Worm (Caenorhabditis elegans) whole organism, young adult: ENCODE data around the gene F59A6.11.

Experiments used
- B0035.1 ChIP-seq: sonication (generic microtip); optimal IDR thresholded peaks from 2 replicates; lab custom pipeline; 2016; ENCODE audit warnings: missing genetic modification characterization, mild to moderate bottlenecking, missing compliant biosample characterization, missing genotype, missing genetic modification reagents
- B0336.3 ChIP-seq: fragments of 200-800 bp; sonication (Bioruptor generic); IDR thresholded peaks from 2 replicates; pipeline ENCODE4 v1.3.6; 2022; ENCODE audit warnings: missing genetic modification characterization, missing compliant biosample characterization
- F22D6.2 ChIP-seq: sonication (generic microtip); optimal IDR thresholded peaks from 2 replicates; lab custom pipeline; 2016; ENCODE audit warnings: mild to moderate bottlenecking, missing genetic modification characterization, missing compliant biosample characterization
- F39B2.1 ChIP-seq: fragments of 200-800 bp; sonication (Bioruptor generic); IDR thresholded peaks from 2 replicates; pipeline ENCODE4 v1.3.6; 2022; ENCODE audit warnings: missing genetic modification reagents, missing genetic modification characterization, missing compliant biosample characterization
- F49E8.2 ChIP-seq: sonication (generic microtip); optimal IDR thresholded peaks from 3 replicates; lab custom pipeline; 2017; ENCODE audit warnings: missing genetic modification characterization, mild to moderate bottlenecking, missing compliant biosample characterization, antibody characterized with exemption, moderate library complexity; ENCODE audit not compliant: insufficient read depth
- K11D2.4 ChIP-seq: fragments of 200-800 bp; sonication (Bioruptor generic); IDR thresholded peaks from 2 replicates; pipeline ENCODE4 v1.3.6; 2022; ENCODE audit warnings: missing genetic modification reagents, missing genetic modification characterization, missing compliant biosample characterization
- Y56A3A.18 ChIP-seq: fragments of 200-800 bp; sonication (Bioruptor generic); IDR thresholded peaks from 2 replicates; pipeline ENCODE4 v1.3.6; 2022; ENCODE audit warnings: missing genetic modification reagents, missing genetic modification characterization, missing compliant biosample characterization
- Y67H2A.10 ChIP-seq: fragments of 200-800 bp; sonication (Bioruptor generic); conservative IDR thresholded peaks from 2 replicates; pipeline ENCODE4 v1.3.6; 2022; ENCODE audit warnings: missing genetic modification reagents, missing genetic modification characterization, missing compliant biosample characterization
- Y95B8A.8 ChIP-seq: fragments of 200-800 bp; sonication (Bioruptor generic); IDR thresholded peaks from 2 replicates; pipeline ENCODE4 v1.3.6; 2022; ENCODE audit warnings: missing genetic modification reagents, missing genetic modification characterization, missing compliant biosample characterization
- akir-1 ChIP-seq: fragments of 200-800 bp; sonication (Bioruptor generic); optimal IDR thresholded peaks from 2 replicates; lab custom pipeline; 2018; ENCODE audit warnings: mild to moderate bottlenecking, missing genetic modification characterization, moderate library complexity, missing compliant biosample characterization
- aptf-3 ChIP-seq: fragments of 200-800 bp; sonication (Bioruptor generic); IDR thresholded peaks from 2 replicates; pipeline ENCODE4 v1.3.6; 2022; ENCODE audit warnings: missing genetic modification characterization, missing compliant biosample characterization
- atf-7 ChIP-seq: sonication (generic microtip); optimal IDR thresholded peaks from 2 replicates; lab custom pipeline; 2017; ENCODE audit warnings: mild to moderate bottlenecking, missing genetic modification characterization, missing compliant biosample characterization
- attf-5 ChIP-seq: fragments of 200-800 bp; sonication (Bioruptor generic); optimal IDR thresholded peaks from 2 replicates; lab custom pipeline; 2018; ENCODE audit warnings: mild to moderate bottlenecking, missing genetic modification characterization, missing compliant biosample characterization
- bed-1 ChIP-seq: fragments of 200-800 bp; sonication (Bioruptor generic); IDR thresholded peaks from 2 replicates; pipeline ENCODE4 v1.3.6; 2022; ENCODE audit warnings: missing genetic modification reagents, missing genetic modification characterization, missing compliant biosample characterization
- cebp-1 ChIP-seq, 2 experiments: fragments of 200-800 bp in 1 of 2; sonication (Bioruptor generic) in 1 of 2; sonication (generic microtip) in 1 of 2; IDR thresholded peaks in 1 of 2; optimal IDR thresholded peaks in 1 of 2; 2 replicates each; pipeline versions ENCODE4 v1.3.6 to Lab custom; 2017 to 2022; ENCODE audit warnings: missing compliant biosample characterization in 2 of 2, missing genetic modification characterization in 2 of 2, mild to moderate bottlenecking in 1 of 2, missing genetic modification reagents in 1 of 2, moderate library complexity in 1 of 2
- ceh-100 ChIP-seq: fragments of 200-800 bp; sonication (Bioruptor generic); IDR thresholded peaks from 2 replicates; pipeline ENCODE4 v1.3.6; 2022; ENCODE audit warnings: missing genetic modification reagents, missing genetic modification characterization, missing compliant biosample characterization
- ceh-27 ChIP-seq: fragments of 200-800 bp; sonication (Bioruptor generic); optimal IDR thresholded peaks from 2 replicates; lab custom pipeline; 2018; ENCODE audit warnings: mild to moderate bottlenecking, missing genetic modification characterization, moderate library complexity, missing compliant biosample characterization
- ceh-40 ChIP-seq: fragments of 200-800 bp; sonication (Bioruptor generic); IDR thresholded peaks from 2 replicates; pipeline ENCODE4 v1.3.6; 2022; ENCODE audit warnings: missing genetic modification characterization, missing compliant biosample characterization
- ceh-58 ChIP-seq: fragments of 200-800 bp; sonication (Bioruptor generic); IDR thresholded peaks from 2 replicates; pipeline ENCODE4 v1.3.6; 2022; ENCODE audit warnings: missing genetic modification characterization, missing compliant biosample characterization
- dpff-1 ChIP-seq: sonication (generic microtip); optimal IDR thresholded peaks from 2 replicates; lab custom pipeline; 2017; ENCODE audit warnings: mild to moderate bottlenecking, missing genetic modification characterization, missing compliant biosample characterization
- dpl-1 ChIP-seq: fragments of 150-350 bp; optimal IDR thresholded peaks from 2 replicates; lab custom pipeline; 2014; ENCODE audit warnings: missing biosample characterization, missing genetic modification reagents, missing genetic modification characterization
- egl-18 ChIP-seq: fragments of 200-800 bp; sonication (Bioruptor generic); IDR thresholded peaks from 2 replicates; pipeline ENCODE4 v1.3.6; 2022; ENCODE audit warnings: missing genetic modification reagents, missing genetic modification characterization, missing compliant biosample characterization
- ekl-4 ChIP-seq: fragments of 200-800 bp; sonication (Bioruptor generic); IDR thresholded peaks from 2 replicates; pipeline ENCODE4 v1.3.6; 2022; ENCODE audit warnings: missing genetic modification reagents, missing genetic modification characterization, missing compliant biosample characterization
- hlh-12 ChIP-seq: sonication (generic microtip); optimal IDR thresholded peaks from 2 replicates; lab custom pipeline; 2016; ENCODE audit warnings: missing genetic modification characterization, missing compliant biosample characterization
- hsf-1 ChIP-seq: fragments of 200-800 bp; sonication (Bioruptor generic); IDR thresholded peaks from 2 replicates; pipeline ENCODE4 v1.3.6; 2022; ENCODE audit warnings: missing genetic modification reagents, missing genetic modification characterization, missing compliant biosample characterization
- lin-35 ChIP-seq, 3 experiments: fragments of 150-350 bp in 2 of 3; sonication (generic microtip) in 1 of 3; optimal IDR thresholded peaks; 2 replicates each; lab custom pipeline; 2014 to 2018; ENCODE audit warnings: missing biosample characterization in 3 of 3, missing genetic modification characterization in 3 of 3, missing genetic modification reagents in 3 of 3
- lin-40 ChIP-seq: sonication (generic microtip); optimal IDR thresholded peaks from 2 replicates; lab custom pipeline; 2016; ENCODE audit warnings: missing genetic modification characterization, mild to moderate bottlenecking, missing compliant biosample characterization, missing genotype, missing genetic modification reagents
- lin-54 ChIP-seq: fragments of 200-800 bp; sonication (Bioruptor generic); optimal IDR thresholded peaks from 2 replicates; lab custom pipeline; 2018; ENCODE audit warnings: mild to moderate bottlenecking, missing genetic modification characterization, missing compliant biosample characterization
- madf-3 ChIP-seq: fragments of 200-800 bp; sonication (Bioruptor generic); IDR thresholded peaks from 2 replicates; pipeline ENCODE4 v1.3.6; 2022; ENCODE audit warnings: missing genetic modification reagents, missing genetic modification characterization, missing compliant biosample characterization
- mxl-1 ChIP-seq: sonication (generic microtip); optimal IDR thresholded peaks from 2 replicates; lab custom pipeline; 2016; ENCODE audit warnings: missing genetic modification characterization, missing compliant biosample characterization
- nfya-1 ChIP-seq: sonication (generic microtip); optimal IDR thresholded peaks from 2 replicates; lab custom pipeline; 2017; ENCODE audit warnings: antibody characterized with exemption, missing compliant biosample characterization, missing genetic modification characterization, borderline replicate concordance; ENCODE audit not compliant: insufficient read depth
- nfya-2 ChIP-seq: fragments of 200-800 bp; sonication (Bioruptor generic); IDR thresholded peaks from 2 replicates; pipeline ENCODE4 v1.3.6; 2022; ENCODE audit warnings: missing genetic modification reagents, missing genetic modification characterization, missing compliant biosample characterization
- nhr-120 ChIP-seq: fragments of 200-800 bp; sonication (Bioruptor generic); IDR thresholded peaks from 2 replicates; pipeline ENCODE4 v1.3.6; 2022; ENCODE audit warnings: missing genetic modification characterization, missing compliant biosample characterization
- nhr-27 ChIP-seq: fragments of 200-800 bp; sonication (Bioruptor generic); optimal IDR thresholded peaks from 2 replicates; lab custom pipeline; 2018; ENCODE audit warnings: mild to moderate bottlenecking, missing genetic modification characterization, moderate library complexity, missing compliant biosample characterization
- nhr-80 ChIP-seq: sonication (generic microtip); optimal IDR thresholded peaks from 2 replicates; lab custom pipeline; 2016; ENCODE audit warnings: missing genetic modification characterization, missing compliant biosample characterization
- rcor-1 ChIP-seq: fragments of 200-800 bp; sonication (Bioruptor generic); IDR thresholded peaks from 2 replicates; pipeline ENCODE4 v1.3.6; 2022; ENCODE audit warnings: missing genetic modification reagents, missing genetic modification characterization, missing compliant biosample characterization
- snpc-4 ChIP-seq, 5 experiments: fragments of 150-350 bp in 1 of 5; sonication (generic microtip) in 4 of 5; optimal IDR thresholded peaks; 2 replicates each; lab custom pipeline; 2014 to 2018; ENCODE audit warnings: missing genetic modification characterization in 5 of 5, missing biosample characterization in 3 of 5, antibody characterized with exemption in 2 of 5, mild to moderate bottlenecking in 2 of 5, missing compliant biosample characterization in 2 of 5, missing genotype in 2 of 5, moderate library complexity in 2 of 5, missing genetic modification reagents in 1 of 5
- somi-1 ChIP-seq: fragments of 200-800 bp; sonication (Bioruptor generic); optimal IDR thresholded peaks from 2 replicates; lab custom pipeline; 2018; ENCODE audit warnings: mild to moderate bottlenecking, missing genetic modification characterization, missing compliant biosample characterization
- tbp1 ChIP-seq: fragments of 200-800 bp; sonication (Bioruptor generic); optimal IDR thresholded peaks from 2 replicates; lab custom pipeline; 2018; ENCODE audit warnings: mild to moderate bottlenecking, missing genetic modification characterization, missing compliant biosample characterization
- tbx-9 ChIP-seq: sonication (generic microtip); optimal IDR thresholded peaks from 2 replicates; lab custom pipeline; 2016; ENCODE audit warnings: borderline replicate concordance, missing genetic modification characterization, inconsistent platforms, missing compliant biosample characterization
- tlf-1 ChIP-seq: fragments of 200-800 bp; sonication (Bioruptor generic); optimal IDR thresholded peaks from 2 replicates; lab custom pipeline; 2018; ENCODE audit warnings: mild to moderate bottlenecking, missing genetic modification characterization, missing compliant biosample characterization
- ztf-25 ChIP-seq: fragments of 200-800 bp; sonication (Bioruptor generic); IDR thresholded peaks from 2 replicates; pipeline ENCODE4 v1.3.6; 2022; ENCODE audit warnings: missing genetic modification reagents, missing genetic modification characterization, missing compliant biosample characterization
- ztf-26 ChIP-seq: sonication (generic microtip); optimal IDR thresholded peaks from 2 replicates; lab custom pipeline; 2017; ENCODE audit warnings: missing genetic modification characterization, missing compliant biosample characterization
- ztf-3 ChIP-seq: fragments of 200-800 bp; sonication (Bioruptor generic); optimal IDR thresholded peaks from 2 replicates; lab custom pipeline; 2018; ENCODE audit warnings: mild to moderate bottlenecking, missing genetic modification characterization, missing compliant biosample characterization

The F59A6.11 gene

ce11 chrII:4999122-4999521, 565 bp upstream of the F59A6.11 start, which contains the start of gene citk-2 (continued):
- TF ChIP-seq egl-18 (GFP tag; lab: Robert Waterston, UW), result 0 out of 2 replicates have a peak, but pooled peaks have one; percentile 13
- no peak for TF ChIP-seq nfya-2 (GFP tag; lab: Robert Waterston, UW)
- no peak for TF ChIP-seq lin-40
- TF ChIP-seq F49E8.2 (tag; lab: Kevin White, UChicago), result no peak
- TF ChIP-seq B0035.1 (tag; lab: Kevin White, UChicago), result no peak
- no peak for TF ChIP-seq atf-7
- no peak for TF ChIP-seq hsf-1 (GFP tag; lab: Robert Waterston, UW)
- TF ChIP-seq nhr-120 (GFP tag; lab: Robert Waterston, UW), result no peak
- TF ChIP-seq tbx-9, result no peak
- TF ChIP-seq nhr-80 (tag; lab: Kevin White, UChicago), result no peak
- TF ChIP-seq B0336.3 (GFP tag; lab: Robert Waterston, UW), result 0 out of 2 replicates have a peak, but pooled peaks have one; percentile 25
- peak; percentile 95 for TF ChIP-seq dpl-1 (GFP tag; lab: Kevin White, UChicago)
- no peak for TF ChIP-seq Y67H2A.10 (GFP tag; lab: Robert Waterston, UW)
- TF ChIP-seq ztf-25 (GFP tag; lab: Robert Waterston, UW), result no peak
- TF ChIP-seq aptf-3, result no peak
- no peak for TF ChIP-seq mxl-1 (tag; lab: Kevin White, UChicago)
- no peak for TF ChIP-seq nhr-27
- TF ChIP-seq lin-54 (GFP tag; lab: Kevin White, UChicago), result peak; percentile 97
- TF ChIP-seq ceh-100 (GFP tag; lab: Robert Waterston, UW), result peak; percentile 73
- no peak for TF ChIP-seq ztf-3 (GFP tag; lab: Kevin White, UChicago)
- TF ChIP-seq snpc-4 (GFP tag; optimal IDR thresholded peaks at IDR 0.05; lab: Kevin White, UChicago), result no peak
- TF ChIP-seq snpc-4 (tag; optimal IDR thresholded peaks at IDR 0.05; lab: Kevin White, UChicago), result peak in 1 of 4 experiments; percentile 46
- no peak for TF ChIP-seq akir-1 (GFP tag; lab: Kevin White, UChicago)
- TF ChIP-seq nfya-1 (tag; lab: Kevin White, UChicago), result no peak
- TF ChIP-seq rcor-1 (GFP tag; lab: Robert Waterston, UW), result peak; percentile 47
- no peak for TF ChIP-seq F39B2.1 (GFP tag; lab: Robert Waterston, UW)
- TF ChIP-seq F22D6.2 (tag; lab: Kevin White, UChicago), result no peak
- no peak for TF ChIP-seq Y95B8A.8 (GFP tag; lab: Robert Waterston, UW)
- TF ChIP-seq ceh-40 (GFP tag; lab: Robert Waterston, UW), result no peak
- no peak for TF ChIP-seq hlh-12
- TF ChIP-seq ceh-27, result peak; percentile 72
- TF ChIP-seq dpff-1 (tag; lab: Kevin White, UChicago), result no peak
- TF ChIP-seq bed-1 (GFP tag; lab: Robert Waterston, UW), result no peak

ce11 chrII:4994939-4995338, 3.6 kb downstream of the F59A6.11 start, which contains the start of gene rnh-1.0:
rnh-1.0 (plus strand) TSS chrII:4995327.
- TF ChIP-seq cebp-1 (GFP tag; IDR thresholded peaks at IDR 0.05; lab: Robert Waterston, UW), result no peak
- TF ChIP-seq cebp-1 (tag; optimal IDR thresholded peaks at IDR 0.05; lab: Kevin White, UChicago), result peak; percentile 37
- TF ChIP-seq nfya-2 (GFP tag; lab: Robert Waterston, UW), result no peak

ce11 chrII:4993530-4994192, 4.9 kb downstream of the F59A6.11 start, which contains the start of the genes eif-1 and vps-24:
eif-1 (minus strand) TSS chrII:4993580.
vps-24 (plus strand) TSS chrII:4993998.
- no peak for TF ChIP-seq ceh-58 (GFP tag; lab: Robert Waterston, UW)
- no peak for TF ChIP-seq F49E8.2 (tag; lab: Kevin White, UChicago)
- TF ChIP-seq dpl-1 (GFP tag; lab: Kevin White, UChicago), result peak; percentile 30
- peak; percentile 18; the same call in 1 of the 2 replicates for TF ChIP-seq ceh-100 (GFP tag; lab: Robert Waterston, UW)
- no peak for TF ChIP-seq madf-3 (GFP tag; lab: Robert Waterston, UW)
- no peak for TF ChIP-seq tbp1 (GFP tag; lab: Kevin White, UChicago)
- no peak for TF ChIP-seq K11D2.4 (GFP tag; lab: Robert Waterston, UW)
- no peak for TF ChIP-seq ztf-25 (GFP tag; lab: Robert Waterston, UW)
- TF ChIP-seq ekl-4 (GFP tag; lab: Robert Waterston, UW), result no peak
- TF ChIP-seq lin-40, result no peak
- TF ChIP-seq Y56A3A.18 (GFP tag; lab: Robert Waterston, UW), result no peak
- no peak for TF ChIP-seq tlf-1 (GFP tag; lab: Kevin White, UChicago)
- no peak for TF ChIP-seq mxl-1 (tag; lab: Kevin White, UChicago)
- no peak for TF ChIP-seq ztf-26 (tag; lab: Kevin White, UChicago)
- peak; percentile 75 for TF ChIP-seq attf-5 (GFP tag; lab: Kevin White, UChicago)
- no peak for TF ChIP-seq somi-1 (GFP tag; lab: Kevin White, UChicago)
- no peak for TF ChIP-seq lin-35 (GFP tag; optimal IDR thresholded peaks at IDR 0.05; lab: Kevin White, UChicago)
